Worm (Caenorhabditis elegans) whole organism, L2 larva: ENCODE measurements around the gene srsx-30.

Source experiments
- C34F6.9 ChIP-seq: fragments of 150-350 bp; optimal IDR thresholded peaks from 2 replicates; lab custom pipeline; 2014; ENCODE audit warnings: missing biosample characterization, missing genetic modification characterization
- F13H6.1 ChIP-seq: sonication (generic microtip); optimal IDR thresholded peaks from 2 replicates; lab custom pipeline; 2016; ENCODE audit warnings: missing genetic modification characterization, missing compliant biosample characterization
- R02D3.7 ChIP-seq: fragments of 150-350 bp; optimal IDR thresholded peaks from 2 replicates; lab custom pipeline; 2014; ENCODE audit warnings: missing biosample characterization, missing genetic modification characterization
- Y55F3AM.14 ChIP-seq: fragments of 200-800 bp; sonication (Bioruptor generic); optimal IDR thresholded peaks from 2 replicates; lab custom pipeline; 2018; ENCODE audit warnings: mild to moderate bottlenecking, missing genetic modification characterization, missing compliant biosample characterization
- ZK546.5 ChIP-seq: sonication (generic microtip); optimal IDR thresholded peaks from 2 replicates; lab custom pipeline; 2017; ENCODE audit warnings: missing biosample characterization, missing genetic modification characterization
- alr-1 ChIP-seq: fragments of 150-350 bp; optimal IDR thresholded peaks from 2 replicates; lab custom pipeline; 2014; ENCODE audit warnings: missing biosample characterization, missing genetic modification characterization
- aly-2 ChIP-seq: fragments of 150-350 bp; optimal IDR thresholded peaks from 2 replicates; lab custom pipeline; 2014; ENCODE audit warnings: missing biosample characterization, missing genetic modification characterization
- ama-1 ChIP-seq: fragments of 150-350 bp; optimal IDR thresholded peaks from 2 replicates; lab custom pipeline; 2018; ENCODE audit warnings: inconsistent platforms
- blmp-1 ChIP-seq: sonication (generic microtip); optimal IDR thresholded peaks from 2 replicates; lab custom pipeline; 2017; ENCODE audit warnings: missing genetic modification characterization, mild to moderate bottlenecking, missing compliant biosample characterization, antibody characterized with exemption, moderate library complexity; ENCODE audit not compliant: insufficient read depth
- ceh-16 ChIP-seq: fragments of 150-350 bp; optimal IDR thresholded peaks from 2 replicates; lab custom pipeline; 2014; ENCODE audit warnings: missing biosample characterization, missing genetic modification characterization
- ceh-82 ChIP-seq: fragments of 150-350 bp; optimal IDR thresholded peaks from 2 replicates; lab custom pipeline; 2014; ENCODE audit warnings: missing biosample characterization, missing genetic modification characterization
- crh-2 ChIP-seq: sonication (generic microtip); optimal IDR thresholded peaks from 2 replicates; lab custom pipeline; 2017; ENCODE audit warnings: missing biosample characterization, missing genetic modification characterization
- dmd-4 ChIP-seq: sonication (generic microtip); optimal IDR thresholded peaks from 2 replicates; lab custom pipeline; 2017; ENCODE audit warnings: missing biosample characterization, missing genetic modification characterization
- egl-27 ChIP-seq: sonication (generic microtip); optimal IDR thresholded peaks from 3 replicates; lab custom pipeline; 2017; ENCODE audit warnings: missing biosample characterization, missing genetic modification reagents, missing genetic modification characterization
- elt-1 ChIP-seq: fragments of 150-350 bp; optimal IDR thresholded peaks from 2 replicates; lab custom pipeline; 2014; ENCODE audit warnings: missing biosample characterization, missing genetic modification characterization
- elt-3 ChIP-seq: sonication (generic microtip); optimal IDR thresholded peaks from 2 replicates; lab custom pipeline; 2017; ENCODE audit warnings: missing biosample characterization, missing genetic modification characterization
- fos-1 ChIP-seq: fragments of 150-350 bp; optimal IDR thresholded peaks from 2 replicates; lab custom pipeline; 2014; ENCODE audit warnings: missing biosample characterization, missing genetic modification characterization
- gmeb-1 ChIP-seq: fragments of 150-350 bp; optimal IDR thresholded peaks from 2 replicates; lab custom pipeline; 2014; ENCODE audit warnings: missing biosample characterization, missing genetic modification characterization
- lin-11 ChIP-seq: fragments of 150-350 bp; sonication (generic microtip); optimal IDR thresholded peaks from 2 replicates; lab custom pipeline; 2014; ENCODE audit warnings: missing biosample characterization, missing genetic modification characterization, inconsistent platforms, mixed read lengths
- lin-13 ChIP-seq: fragments of 150-350 bp; optimal IDR thresholded peaks from 2 replicates; lab custom pipeline; 2014; ENCODE audit warnings: missing biosample characterization, missing genetic modification reagents, missing genetic modification characterization
- lin-39 ChIP-seq: fragments of 150-350 bp; optimal IDR thresholded peaks from 2 replicates; lab custom pipeline; 2014; ENCODE audit warnings: missing biosample characterization, missing genetic modification reagents, missing genetic modification characterization
- lsy-2 ChIP-seq, 2 experiments: fragments of 150-350 bp in 1 of 2; sonication (generic microtip) in 1 of 2; optimal IDR thresholded peaks; 2 replicates each; lab custom pipeline; 2014 to 2017; ENCODE audit warnings: missing biosample characterization in 2 of 2, missing genetic modification characterization in 2 of 2
- mab-5 ChIP-seq: fragments of 150-350 bp; optimal IDR thresholded peaks from 2 replicates; lab custom pipeline; 2014; ENCODE audit warnings: missing biosample characterization, missing genetic modification characterization
- mbf-1 ChIP-seq: sonication (generic microtip); optimal IDR thresholded peaks from 2 replicates; lab custom pipeline; 2017; ENCODE audit warnings: missing biosample characterization, missing genetic modification characterization
- mdl-1 ChIP-seq, 2 experiments: fragments of 150-350 bp in 1 of 2; sonication (generic microtip) in 1 of 2; optimal IDR thresholded peaks; 2 replicates each; lab custom pipeline; 2017; ENCODE audit warnings: missing biosample characterization in 2 of 2, missing genetic modification characterization in 2 of 2
- nhr-10 ChIP-seq: sonication (generic microtip); optimal IDR thresholded peaks from 2 replicates; lab custom pipeline; 2017; ENCODE audit warnings: missing biosample characterization, missing genetic modification characterization
- nhr-11 ChIP-seq: fragments of 150-350 bp; optimal IDR thresholded peaks from 2 replicates; lab custom pipeline; 2014; ENCODE audit warnings: missing biosample characterization, missing genetic modification characterization
- nhr-12 ChIP-seq: fragments of 150-350 bp; optimal IDR thresholded peaks from 2 replicates; lab custom pipeline; 2014; ENCODE audit warnings: missing biosample characterization, missing genetic modification characterization
- nhr-129 ChIP-seq: fragments of 150-350 bp; optimal IDR thresholded peaks from 2 replicates; lab custom pipeline; 2014; ENCODE audit warnings: missing biosample characterization, missing genetic modification characterization
- nhr-21 ChIP-seq: fragments of 150-350 bp; optimal IDR thresholded peaks from 2 replicates; lab custom pipeline; 2014; ENCODE audit warnings: missing biosample characterization, missing genetic modification characterization
- nhr-23 ChIP-seq: fragments of 150-350 bp; optimal IDR thresholded peaks from 2 replicates; lab custom pipeline; 2014; ENCODE audit warnings: missing biosample characterization, missing genetic modification reagents, missing genetic modification characterization
- nhr-237 ChIP-seq: fragments of 150-350 bp; optimal IDR thresholded peaks from 2 replicates; lab custom pipeline; 2014; ENCODE audit warnings: missing biosample characterization, missing genetic modification characterization
- nhr-25 ChIP-seq: fragments of 150-350 bp; sonication (generic microtip); optimal IDR thresholded peaks from 3 replicates; lab custom pipeline; 2014; ENCODE audit warnings: missing biosample characterization, missing genetic modification characterization
- nhr-6 ChIP-seq: fragments of 150-350 bp; optimal IDR thresholded peaks from 2 replicates; lab custom pipeline; 2014; ENCODE audit warnings: missing biosample characterization, missing genetic modification characterization
- nhr-77 ChIP-seq: fragments of 150-350 bp; optimal IDR thresholded peaks from 2 replicates; lab custom pipeline; 2014; ENCODE audit warnings: missing biosample characterization, missing genetic modification characterization
- peb-1 ChIP-seq: fragments of 150-350 bp; optimal IDR thresholded peaks from 2 replicates; lab custom pipeline; 2014; ENCODE audit warnings: missing biosample characterization, missing genetic modification characterization
- sem-4 ChIP-seq: fragments of 150-350 bp; optimal IDR thresholded peaks from 2 replicates; lab custom pipeline; 2014; ENCODE audit warnings: missing biosample characterization, missing genetic modification reagents, missing genetic modification characterization
- skn-1 ChIP-seq: sonication (generic microtip); optimal IDR thresholded peaks from 2 replicates; lab custom pipeline; 2017; ENCODE audit warnings: missing biosample characterization, missing genetic modification characterization
- sma-3 ChIP-seq: sonication (generic microtip); optimal IDR thresholded peaks from 2 replicates; lab custom pipeline; 2016; ENCODE audit warnings: missing genetic modification reagents, missing genetic modification characterization, missing compliant biosample characterization
- sma-9 ChIP-seq, 2 experiments: fragments of 150-350 bp in 1 of 2; sonication (generic microtip) in 1 of 2; optimal IDR thresholded peaks; 2 replicates each; lab custom pipeline; 2014 to 2016; ENCODE audit warnings: missing genetic modification characterization in 2 of 2, mild to moderate bottlenecking in 1 of 2, missing biosample characterization in 1 of 2, missing compliant biosample characterization in 1 of 2, missing genetic modification reagents in 1 of 2, moderate library complexity in 1 of 2
- snpc-4 ChIP-seq: fragments of 150-350 bp; optimal IDR thresholded peaks from 2 replicates; lab custom pipeline; 2014; ENCODE audit warnings: missing biosample characterization, missing genetic modification characterization
- unc-39 ChIP-seq: fragments of 150-350 bp; optimal IDR thresholded peaks from 2 replicates; lab custom pipeline; 2014; ENCODE audit warnings: missing biosample characterization, missing genetic modification characterization
- unc-55 ChIP-seq: fragments of 150-350 bp; sonication (generic microtip); optimal IDR thresholded peaks from 3 replicates; lab custom pipeline; 2014; ENCODE audit warnings: missing biosample characterization, missing genetic modification reagents, missing genetic modification characterization
- unc-62 ChIP-seq: fragments of 150-350 bp; optimal IDR thresholded peaks from 2 replicates; lab custom pipeline; 2014; ENCODE audit warnings: missing biosample characterization, missing genetic modification reagents, missing genetic modification characterization
- zag-1 ChIP-seq: fragments of 150-350 bp; optimal IDR thresholded peaks from 2 replicates; lab custom pipeline; 2014; ENCODE audit warnings: missing biosample characterization, missing genetic modification characterization
- ztf-1 ChIP-seq: fragments of 200-800 bp; sonication (Bioruptor generic); conservative IDR thresholded peaks from 2 replicates; pipeline ENCODE4 v1.3.6; 2022; ENCODE audit warnings: missing genetic modification characterization, missing compliant biosample characterization
- ztf-11 ChIP-seq: sonication (generic microtip); optimal IDR thresholded peaks from 2 replicates; lab custom pipeline; 2017; ENCODE audit warnings: missing biosample characterization, missing genetic modification characterization
- ztf-4 ChIP-seq: fragments of 150-350 bp; optimal IDR thresholded peaks from 2 replicates; lab custom pipeline; 2014; ENCODE audit warnings: missing biosample characterization, missing genetic modification characterization

srsx-30 gene

DNA sequence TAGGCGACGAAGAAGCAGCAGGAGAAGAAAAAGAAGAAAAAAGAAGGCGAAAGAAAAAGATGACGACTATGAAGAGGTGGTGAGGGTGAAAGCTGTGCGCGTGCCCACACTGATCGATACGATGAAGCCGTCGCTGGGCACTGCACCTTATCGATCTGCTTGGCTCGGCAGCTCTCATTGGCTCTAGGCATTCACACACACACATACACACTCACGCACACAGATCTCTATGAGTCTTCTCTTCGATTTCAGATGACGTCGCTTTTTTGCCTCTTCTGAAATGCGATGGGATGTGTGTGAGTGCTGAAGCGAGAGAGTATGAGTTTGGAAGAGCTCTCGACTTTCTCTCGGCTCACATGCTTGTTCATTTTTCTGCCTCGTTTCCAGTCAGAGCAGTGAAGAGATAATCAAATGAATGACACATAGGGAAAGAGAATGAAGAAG lies 16.0 kb downstream of the srsx-30 start:
- TF ChIP-seq dmd-4 (no peak), ztf-1 (no peak), lin-39 (tag; lab: Kevin White, UChicago) (peak; percentile 66), snpc-4 (tag; lab: Kevin White, UChicago) (peak; percentile 46), ama-1 (lab: Kevin White, UChicago) (no peak), nhr-10 (tag; lab: Kevin White, UChicago) (no peak), nhr-11 (tag; lab: Kevin White, UChicago) (no peak), Y55F3AM.14 (GFP tag; lab: Kevin White, UChicago) (peak; percentile 59), mdl-1 (tag; optimal IDR thresholded peaks at IDR 0.05; lab: Kevin White, UChicago) (peak; percentile 65 to 91), mab-5 (tag; lab: Kevin White, UChicago) (peak; percentile 75), lsy-2 (tag; optimal IDR thresholded peaks at IDR 0.05; lab: Kevin White, UChicago) (peak; percentile 68 to 83), nhr-129 (tag; lab: Kevin White, UChicago) (peak; percentile 92), F13H6.1 (tag; lab: Kevin White, UChicago) (peak; percentile 79), elt-3 (tag; lab: Kevin White, UChicago) (no peak), crh-2 (tag; lab: Kevin White, UChicago) (peak; percentile 81), ztf-4 (peak; percentile 58), R02D3.7 (tag; lab: Kevin White, UChicago) (no peak), ceh-16 (tag; lab: Kevin White, UChicago) (no peak), elt-1 (tag; lab: Kevin White, UChicago) (no peak), gmeb-1 (tag; lab: Kevin White, UChicago) (no peak), alr-1 (tag; lab: Kevin White, UChicago) (no peak), sem-4 (tag; lab: Kevin White, UChicago) (peak; percentile 67), skn-1 (no peak), ceh-82 (tag; lab: Kevin White, UChicago) (no peak), blmp-1 (tag; lab: Kevin White, UChicago) (no peak), unc-62 (GFP tag; lab: Kevin White, UChicago) (no peak), nhr-77 (tag; lab: Kevin White, UChicago) (no peak), ztf-11 (tag; lab: Kevin White, UChicago) (peak; percentile 40), sma-3 (GFP tag; lab: Kevin White, UChicago) (no peak), sma-9 (GFP tag; optimal IDR thresholded peaks at IDR 0.05; lab: Kevin White, UChicago) (peak; percentile 79), sma-9 (tag; optimal IDR thresholded peaks at IDR 0.05; lab: Kevin White, UChicago) (no peak), unc-39 (tag; lab: Kevin White, UChicago) (peak; percentile 60), nhr-23 (tag; lab: Kevin White, UChicago) (no peak), nhr-237 (tag; lab: Kevin White, UChicago) (no peak), egl-27 (peak; percentile 60), nhr-21 (tag; lab: Kevin White, UChicago) (peak; percentile 55), zag-1 (peak; percentile 95), unc-55 (GFP tag; lab: Kevin White, UChicago) (peak; percentile 96), lin-11 (peak; percentile 97), fos-1 (peak; percentile 39), mbf-1 (tag; lab: Kevin White, UChicago) (no peak), aly-2 (tag; lab: Kevin White, UChicago) (no peak), ZK546.5 (tag; lab: Kevin White, UChicago) (no peak), peb-1 (tag; lab: Kevin White, UChicago) (no peak), nhr-12 (tag; lab: Kevin White, UChicago) (no peak), nhr-6 (peak; percentile 86), C34F6.9 (peak; percentile 95), lin-13 (GFP tag; lab: Kevin White, UChicago) (peak; percentile 67), nhr-25 (tag; lab: Kevin White, UChicago) (no peak)
